Worm (Caenorhabditis elegans) whole organism, early embryonic: ENCODE data around the gene vps-35.

Experiments
- B0310.2 ChIP-seq: sonication (generic microtip); optimal IDR thresholded peaks from 2 replicates; lab custom pipeline; 2016; ENCODE audit warnings: mild to moderate bottlenecking, missing genetic modification characterization, missing compliant biosample characterization
- F13C5.2 ChIP-seq: sonication (generic microtip); optimal IDR thresholded peaks from 2 replicates; lab custom pipeline; 2017; ENCODE audit warnings: mild to moderate bottlenecking, missing genetic modification characterization, inconsistent platforms, missing compliant biosample characterization
- aly-1 ChIP-seq: sonication (generic microtip); optimal IDR thresholded peaks from 2 replicates; lab custom pipeline; 2016; ENCODE audit warnings: missing genetic modification characterization, missing compliant biosample characterization
- ama-1 ChIP-seq: fragments of 150-350 bp; optimal IDR thresholded peaks from 2 replicates; lab custom pipeline; 2014
- ceh-13 ChIP-seq: fragments of 200-800 bp; sonication (Bioruptor generic); optimal IDR thresholded peaks from 2 replicates; lab custom pipeline; 2018; ENCODE audit warnings: mild to moderate bottlenecking, missing genetic modification characterization, missing compliant biosample characterization
- ceh-36 ChIP-seq: sonication (generic microtip); optimal IDR thresholded peaks from 2 replicates; lab custom pipeline; 2016; ENCODE audit warnings: missing genetic modification characterization, inconsistent platforms, missing compliant biosample characterization
- ets-7 ChIP-seq: sonication (generic microtip); optimal IDR thresholded peaks from 2 replicates; lab custom pipeline; 2016; ENCODE audit warnings: missing genotype, missing genetic modification characterization, missing compliant biosample characterization
- flt-1 ChIP-seq: fragments of 200-800 bp; sonication (Bioruptor generic); IDR thresholded peaks from 2 replicates; pipeline ENCODE4 v1.3.6; 2022; ENCODE audit warnings: missing genetic modification characterization, missing compliant biosample characterization
- hmbx-1 ChIP-seq: sonication (generic microtip); optimal IDR thresholded peaks from 2 replicates; lab custom pipeline; 2016; ENCODE audit warnings: mild to moderate bottlenecking, missing genetic modification characterization, missing compliant biosample characterization
- hmg-4 ChIP-seq: fragments of 200-800 bp; sonication (Bioruptor generic); optimal IDR thresholded peaks from 2 replicates; lab custom pipeline; 2018; ENCODE audit warnings: mild to moderate bottlenecking, missing genetic modification characterization, missing compliant biosample characterization
- hnd-1 ChIP-seq: sonication (generic microtip); optimal IDR thresholded peaks from 2 replicates; lab custom pipeline; 2016; ENCODE audit warnings: missing genetic modification characterization, missing compliant biosample characterization
- pes-1 ChIP-seq: fragments of 200-800 bp; sonication (Bioruptor generic); IDR thresholded peaks from 2 replicates; pipeline ENCODE4 v1.3.6; 2022; ENCODE audit warnings: missing genetic modification reagents, missing genetic modification characterization, missing compliant biosample characterization
- scrt-1 ChIP-seq: fragments of 200-800 bp; sonication (Bioruptor generic); IDR thresholded peaks from 2 replicates; pipeline ENCODE4 v1.3.6; 2022; ENCODE audit warnings: missing genetic modification characterization, missing compliant biosample characterization
- sea-1 ChIP-seq: fragments of 200-800 bp; sonication (Bioruptor generic); conservative IDR thresholded peaks from 2 replicates; pipeline ENCODE4 v1.3.6; 2022; ENCODE audit warnings: missing genetic modification characterization, missing compliant biosample characterization
- tbx-11 ChIP-seq: fragments of 200-800 bp; sonication (Bioruptor generic); IDR thresholded peaks from 2 replicates; pipeline ENCODE4 v1.3.6; 2022; ENCODE audit warnings: missing genetic modification characterization, missing compliant biosample characterization
- tbx-37 ChIP-seq: fragments of 200-800 bp; sonication (Bioruptor generic); conservative IDR thresholded peaks from 2 replicates; pipeline ENCODE4 v1.3.6; 2022; ENCODE audit warnings: missing genetic modification reagents, missing genetic modification characterization, missing compliant biosample characterization
- tra-4 ChIP-seq: sonication (generic microtip); optimal IDR thresholded peaks from 2 replicates; lab custom pipeline; 2017; ENCODE audit warnings: missing genetic modification characterization, missing compliant biosample characterization

The vps-35 gene

ce11 chrII:5933133-5933532, 25.5 kb downstream of the vps-35 start:
- TF ChIP-seq ama-1 (no peak), ceh-36 (tag; lab: Kevin White, UChicago) (peak; percentile 24), hmg-4 (peak; percentile 50)

- TF ChIP-seq hmg-4, result no peak
- TF ChIP-seq F13C5.2 (tag; lab: Kevin White, UChicago), result no peak
- no peak for TF ChIP-seq tra-4 (tag; lab: Kevin White, UChicago)
- no peak for TF ChIP-seq hmbx-1
- no peak for TF ChIP-seq pes-1 (GFP tag; lab: Robert Waterston, UW)
- no peak for TF ChIP-seq hnd-1 (tag; lab: Kevin White, UChicago)
- TF ChIP-seq ets-7 (tag; lab: Kevin White, UChicago), result no peak
- no peak for TF ChIP-seq tbx-37
- TF ChIP-seq ama-1, result no peak
- no peak for TF ChIP-seq ceh-36 (tag; lab: Kevin White, UChicago)
- no peak for TF ChIP-seq B0310.2 (tag; lab: Kevin White, UChicago)
- TF ChIP-seq tbx-11 (GFP tag; lab: Robert Waterston, UW), result no peak
Observed at ce11 chrII:5933962-5934422, 26.4 kb downstream of the vps-35 start.

ce11 chrII:5936009-5936408, 28.4 kb downstream of the vps-35 start:
- no peak for TF ChIP-seq tra-4 (tag; lab: Kevin White, UChicago)
- TF ChIP-seq hmbx-1, result no peak
- TF ChIP-seq tbx-11 (GFP tag; lab: Robert Waterston, UW), result no peak
- TF ChIP-seq hnd-1 (tag; lab: Kevin White, UChicago), result no peak
- TF ChIP-seq pes-1 (GFP tag; lab: Robert Waterston, UW), result no peak
- no peak for TF ChIP-seq ama-1
- no peak for TF ChIP-seq F13C5.2 (tag; lab: Kevin White, UChicago)

ce11 chrII:5940815-5941214, 33.2 kb downstream of the vps-35 start, which contains the start of gene F28B12.6:
TSS of gene F28B12.6 (plus strand) at chrII:5940863.
- TF ChIP-seq ama-1, result peak; percentile 24
- TF ChIP-seq aly-1 (tag; lab: Kevin White, UChicago), result no peak

ce11 chrII:5942593-5942992, 35.0 kb downstream of the vps-35 start, which contains the start of gene F28B12.1:
TSS of gene F28B12.1 (plus strand) at chrII:5942927.
- TF ChIP-seq aly-1 (tag; lab: Kevin White, UChicago) (no peak), F13C5.2 (tag; lab: Kevin White, UChicago) (no peak), scrt-1 (GFP tag; lab: Robert Waterston, UW) (no peak), hnd-1 (tag; lab: Kevin White, UChicago) (no peak)

ce11 chrII:5944268-5944667, 36.7 kb downstream of the vps-35 start, which contains the start of gene B0034.2:
TSS of gene B0034.2 (minus strand) at chrII:5944368.
- TF ChIP-seq ceh-13, result no peak
- no peak for TF ChIP-seq aly-1 (tag; lab: Kevin White, UChicago)
- no peak for TF ChIP-seq sea-1 (GFP tag; lab: Robert Waterston, UW)
- no peak for TF ChIP-seq ets-7 (tag; lab: Kevin White, UChicago)
- TF ChIP-seq hmbx-1, result no peak
- TF ChIP-seq hmg-4, result no peak
- no peak for TF ChIP-seq tra-4 (tag; lab: Kevin White, UChicago)
- TF ChIP-seq tbx-11 (GFP tag; lab: Robert Waterston, UW), result no peak

- no peak for TF ChIP-seq scrt-1 (GFP tag; lab: Robert Waterston, UW)
- TF ChIP-seq tbx-37, result no peak
- TF ChIP-seq B0310.2 (tag; lab: Kevin White, UChicago), result no peak
- no peak for TF ChIP-seq hnd-1 (tag; lab: Kevin White, UChicago)
- no peak for TF ChIP-seq ceh-13
- no peak for TF ChIP-seq hmg-4
- TF ChIP-seq hmbx-1, result no peak
Observed at ce11 chrII:5945818-5946217, 38.2 kb downstream of the vps-35 start.

- TF ChIP-seq tbx-11 (GFP tag; lab: Robert Waterston, UW) (no peak), aly-1 (tag; lab: Kevin White, UChicago) (no peak), ceh-36 (tag; lab: Kevin White, UChicago) (no peak), ama-1 (no peak), B0310.2 (tag; lab: Kevin White, UChicago) (no peak), tra-4 (tag; lab: Kevin White, UChicago) (no peak), scrt-1 (GFP tag; lab: Robert Waterston, UW) (no peak), ets-7 (tag; lab: Kevin White, UChicago) (no peak), sea-1 (GFP tag; lab: Robert Waterston, UW) (no peak), F13C5.2 (tag; lab: Kevin White, UChicago) (no peak), pes-1 (GFP tag; lab: Robert Waterston, UW) (no peak), hmbx-1 (no peak), hnd-1 (tag; lab: Kevin White, UChicago) (no peak), hmg-4 (no peak), tbx-37 (no peak), ceh-13 (no peak), flt-1 (GFP tag; lab: Robert Waterston, UW) (no peak)
Observed at ce11 chrII:5946438-5946837, 38.8 kb downstream of the vps-35 start.

- no peak for TF ChIP-seq ets-7 (tag; lab: Kevin White, UChicago)
- no peak for TF ChIP-seq sea-1 (GFP tag; lab: Robert Waterston, UW)
- no peak for TF ChIP-seq aly-1 (tag; lab: Kevin White, UChicago)
- no peak for TF ChIP-seq F13C5.2 (tag; lab: Kevin White, UChicago)
- TF ChIP-seq hmg-4, result no peak
- no peak for TF ChIP-seq ama-1
- TF ChIP-seq B0310.2 (tag; lab: Kevin White, UChicago), result no peak
- TF ChIP-seq hnd-1 (tag; lab: Kevin White, UChicago), result no peak
- TF ChIP-seq scrt-1 (GFP tag; lab: Robert Waterston, UW), result no peak
- TF ChIP-seq tra-4 (tag; lab: Kevin White, UChicago), result no peak
- TF ChIP-seq ceh-13, result no peak
- TF ChIP-seq ceh-36 (tag; lab: Kevin White, UChicago), result no peak
- TF ChIP-seq tbx-37, result no peak
- TF ChIP-seq flt-1 (GFP tag; lab: Robert Waterston, UW), result no peak
- no peak for TF ChIP-seq tbx-11 (GFP tag; lab: Robert Waterston, UW)
- no peak for TF ChIP-seq hmbx-1
- no peak for TF ChIP-seq pes-1 (GFP tag; lab: Robert Waterston, UW)
Observed at ce11 chrII:5948681-5949080, 41.1 kb downstream of the vps-35 start.
